Fruit fly (Drosophila melanogaster): ENCODE measurements around the gene CG31681.

Gene CG31681

DNA sequence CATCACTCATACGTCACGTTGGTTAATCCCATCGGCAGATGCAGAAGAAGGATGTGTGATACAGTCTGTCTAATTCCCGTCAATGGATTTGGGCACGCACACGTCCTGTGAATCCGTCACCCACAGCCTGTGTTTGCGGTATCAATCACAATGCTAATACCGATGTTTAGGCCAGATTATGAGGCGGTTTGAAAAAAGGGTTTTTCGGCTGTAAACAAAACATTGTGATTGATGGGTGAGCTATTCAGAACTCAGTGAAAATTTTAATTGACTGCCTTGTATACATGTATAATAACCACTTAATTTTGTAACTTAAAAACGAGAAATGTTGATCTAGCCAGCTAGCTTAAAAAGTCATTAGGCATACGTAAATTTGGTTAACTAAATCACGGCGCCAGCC lies 23.5 kb downstream of the CG31681 start, which contains the start of gene CG4270:
Gene CG4270 (plus strand): TSS at position 301 of the 400 bp plus-strand sequence.
- TF ChIP-seq Sox102F (GFP tag; optimal IDR thresholded peaks at IDR 0.05): no peak
- no peak for TF ChIP-seq salr (GFP tag; optimal IDR thresholded peaks at IDR 0.05)
- no peak for TF ChIP-seq CG9139 (GFP tag; optimal IDR thresholded peaks at IDR 0.05)
- TF ChIP-seq CG3919 (GFP tag; optimal IDR thresholded peaks at IDR 0.05): no peak
- TF ChIP-seq CG11762 (GFP tag; optimal IDR thresholded peaks at IDR 0.05; ENCODE audit: insufficient read depth): no peak
- no peak for TF ChIP-seq Smox (GFP tag; optimal IDR thresholded peaks at IDR 0.05)
- no peak for TF ChIP-seq CG15336 (GFP tag; IDR thresholded peaks at IDR 0.05)
- no peak for TF ChIP-seq eg (GFP tag; IDR thresholded peaks at IDR 0.05)
- TF ChIP-seq CG7368 (GFP tag; optimal IDR thresholded peaks at IDR 0.05): no peak

DNA sequence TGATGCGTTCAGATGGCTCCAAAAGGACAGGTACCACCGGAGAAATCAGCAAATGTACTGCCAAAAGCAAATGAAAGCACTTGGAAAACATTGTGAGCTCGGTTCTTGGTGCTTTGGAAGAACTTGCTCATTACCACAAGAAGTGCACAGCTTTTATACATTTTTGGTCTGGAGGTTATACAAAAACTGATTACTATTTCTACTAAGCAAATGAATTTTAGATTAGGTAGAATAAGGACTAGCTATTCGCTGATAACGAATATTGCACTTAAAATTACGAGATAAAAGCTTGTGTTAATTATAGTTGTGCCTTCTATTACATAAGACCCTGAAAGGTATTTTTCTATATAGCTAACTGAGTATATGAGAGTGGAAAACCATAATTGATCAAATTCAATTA lies 31.7 kb downstream of the CG31681 start, which contains the start of gene Send1:
Gene Send1 (minus strand): TSS at position 101 of the 400 bp plus-strand sequence.
- TF ChIP-seq Lpt (GFP tag; optimal IDR thresholded peaks at IDR 0.05) (no peak), Sox102F (GFP tag; optimal IDR thresholded peaks at IDR 0.05) (no peak), CG11294 (GFP tag; IDR thresholded peaks at IDR 0.05) (no peak)

DNA sequence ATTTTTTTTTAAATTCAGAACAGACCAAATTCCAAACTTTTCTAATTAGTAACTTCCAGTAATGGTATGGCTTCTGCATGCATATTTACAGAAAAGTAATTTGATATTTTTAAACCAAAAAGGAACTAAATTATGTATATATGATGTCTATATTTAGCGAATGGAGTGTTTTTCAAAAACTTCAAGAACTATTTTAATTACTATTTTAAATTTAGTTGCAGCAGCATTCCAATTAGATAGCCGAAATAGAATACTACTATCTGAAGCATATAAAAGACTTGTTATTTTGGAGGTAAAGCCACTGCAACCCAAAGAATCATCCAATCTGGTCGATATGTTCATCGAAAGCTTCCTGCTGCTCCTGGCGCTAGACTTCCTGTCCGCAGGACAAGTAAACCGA lies 33.9 kb downstream of the CG31681 start, which contains the start of gene CG17234:
Gene CG17234 (plus strand): TSS at position 301 of the 400 bp plus-strand sequence.
- TF ChIP-seq cyc (GFP tag; optimal IDR thresholded peaks at IDR 0.05) (no peak), Lpt (GFP tag; optimal IDR thresholded peaks at IDR 0.05) (no peak), pdm3 (GFP tag; optimal IDR thresholded peaks at IDR 0.05) (no peak), Blimp-1 (GFP tag; optimal IDR thresholded peaks at IDR 0.05) (no peak), Eip78C (GFP tag) (no peak), CG11294 (GFP tag; IDR thresholded peaks at IDR 0.05) (no peak), vri (GFP tag; optimal IDR thresholded peaks at IDR 0.05) (no peak), Sox15 (GFP tag; optimal IDR thresholded peaks at IDR 0.05) (no peak), Sox14 (GFP tag; optimal IDR thresholded peaks at IDR 0.05) (no peak), Eip93F (GFP tag; optimal IDR thresholded peaks at IDR 0.05) (no peak), CG6808 (GFP tag; optimal IDR thresholded peaks at IDR 0.05) (no peak), CG3032 (tag; optimal IDR thresholded peaks at IDR 0.05) (no peak), Ets96B (tag; optimal IDR thresholded peaks at IDR 0.05) (no peak), spab (GFP tag; optimal IDR thresholded peaks at IDR 0.05) (no peak), CG32006 (GFP tag; optimal IDR thresholded peaks at IDR 0.05) (no peak), CG6276 (GFP tag; optimal IDR thresholded peaks at IDR 0.05) (no peak)

DNA sequence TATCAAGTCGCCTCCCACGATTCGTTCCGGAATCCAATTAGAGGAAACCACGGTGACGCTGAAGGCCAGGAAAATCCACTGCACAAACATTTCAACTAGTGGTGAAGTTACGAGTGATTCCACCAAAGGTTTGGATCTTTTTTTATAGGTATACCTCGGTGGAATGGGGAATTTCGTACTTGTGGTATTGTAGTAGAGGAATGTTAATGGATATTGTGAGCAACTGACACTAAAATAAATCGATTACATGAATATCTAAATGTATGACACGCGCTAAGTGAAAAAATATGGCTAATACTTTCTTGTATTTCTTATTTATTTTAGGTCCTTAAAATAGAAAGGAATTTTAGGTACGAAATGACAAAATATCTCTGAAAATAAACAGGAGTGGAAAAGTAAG lies 34.4 kb downstream of the CG31681 start, which contains the start of gene CG17239:
Gene CG17239 (minus strand): TSS at position 101 of the 400 bp plus-strand sequence.
- TF ChIP-seq dac (GFP tag; optimal IDR thresholded peaks at IDR 0.05) (no peak), CG8119 (GFP tag; IDR thresholded peaks at IDR 0.05) (no peak), topi (GFP tag; optimal IDR thresholded peaks at IDR 0.05) (no peak), Eip75B (GFP tag; optimal IDR thresholded peaks at IDR 0.05) (no peak), Gug (GFP tag; IDR thresholded peaks at IDR 0.05) (no peak)

DNA sequence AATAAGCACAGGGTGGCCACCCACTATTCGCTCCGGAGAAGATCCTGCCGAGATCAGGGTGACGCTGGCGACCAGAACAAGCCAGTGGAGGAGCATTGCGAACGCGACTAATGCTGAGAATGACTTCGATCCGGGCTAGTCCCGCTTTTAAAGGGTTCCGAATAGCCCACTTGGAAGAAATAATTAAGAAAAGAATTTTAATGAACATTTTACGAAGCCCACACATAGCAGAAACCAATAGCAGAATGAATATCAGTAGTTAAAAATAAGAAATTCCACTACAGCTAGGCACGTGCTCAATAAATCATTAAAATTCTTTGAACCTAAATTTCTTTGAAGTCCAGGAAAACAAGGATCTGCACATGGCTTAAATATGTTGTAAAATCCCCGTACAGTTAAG lies 35.5 kb downstream of the CG31681 start, which contains the start of gene Ser12:
Gene Ser12 (minus strand): TSS at position 101 of the 400 bp plus-strand sequence.
- TF ChIP-seq Smox (GFP tag; optimal IDR thresholded peaks at IDR 0.05) (no peak), Sox15 (GFP tag; optimal IDR thresholded peaks at IDR 0.05) (no peak), Sox102F (GFP tag; optimal IDR thresholded peaks at IDR 0.05) (no peak), vri (GFP tag; optimal IDR thresholded peaks at IDR 0.05) (no peak), CG6163 (GFP tag; IDR thresholded peaks at IDR 0.05) (no peak), ss (GFP tag; optimal IDR thresholded peaks at IDR 0.05) (no peak), Gug (GFP tag; IDR thresholded peaks at IDR 0.05) (no peak), CG11902 (GFP tag; optimal IDR thresholded peaks at IDR 0.05) (no peak), CG11762 (GFP tag; optimal IDR thresholded peaks at IDR 0.05; ENCODE audit: insufficient read depth) (no peak), Ets21C (GFP tag; optimal IDR thresholded peaks at IDR 0.05) (no peak), CG6276 (GFP tag; optimal IDR thresholded peaks at IDR 0.05) (no peak), CG31627 (GFP tag; optimal IDR thresholded peaks at IDR 0.05) (no peak), CG16779 (tag; optimal IDR thresholded peaks at IDR 0.05) (no peak), Eip78C (GFP tag) (no peak), dac (GFP tag; optimal IDR thresholded peaks at IDR 0.05) (no peak), Hr4 (GFP tag; optimal IDR thresholded peaks at IDR 0.05) (no peak), topi (GFP tag; optimal IDR thresholded peaks at IDR 0.05) (no peak), Blimp-1 (GFP tag; optimal IDR thresholded peaks at IDR 0.05) (no peak)

Measured in whole organism, prepupa.